Fruit fly (Drosophila melanogaster) whole organism, prepupa: ENCODE results near the gene CG13737.
A peak's percentile ranks its signal among the peaks of the same experiment; 100 is the strongest.

Experiments
- CG10631 ChIP-seq: fragments of 200-800 bp; sonication (Bioruptor generic); optimal IDR thresholded peaks from 2 replicates; lab custom pipeline; 2016; ENCODE audit warnings: missing biosample characterization, missing genetic modification characterization
- CG11294 ChIP-seq: fragments of 200-800 bp; sonication (Bioruptor generic); IDR thresholded peaks from 2 replicates; pipeline ENCODE4 v1.3.6; 2022; ENCODE audit warnings: missing biosample characterization, missing genetic modification characterization
- CG15336 ChIP-seq: fragments of 200-800 bp; sonication (Bioruptor generic); IDR thresholded peaks from 2 replicates; pipeline ENCODE4 v1.3.6; 2022; ENCODE audit warnings: missing biosample characterization, missing genetic modification characterization
- CG31627 ChIP-seq: fragments of 200-800 bp; sonication (Bioruptor generic); optimal IDR thresholded peaks from 3 replicates; lab custom pipeline; 2016; ENCODE audit warnings: missing biosample characterization, missing genetic modification characterization
- CG32006 ChIP-seq: fragments of 200-800 bp; sonication (Bioruptor generic); optimal IDR thresholded peaks from 3 replicates; lab custom pipeline; 2017; ENCODE audit warnings: missing biosample characterization, mild to moderate bottlenecking, missing genetic modification characterization
- CG3919 ChIP-seq: fragments of 200-800 bp; sonication (Bioruptor generic); optimal IDR thresholded peaks from 3 replicates; lab custom pipeline; 2016; ENCODE audit warnings: missing biosample characterization, missing genetic modification characterization
- CG4318 ChIP-seq: fragments of 200-800 bp; sonication (Bioruptor generic); optimal IDR thresholded peaks from 3 replicates; lab custom pipeline; 2017; ENCODE audit warnings: missing biosample characterization, mild to moderate bottlenecking, missing genetic modification characterization
- CG6163 ChIP-seq: fragments of 200-800 bp; sonication (Bioruptor generic); IDR thresholded peaks from 3 replicates; pipeline ENCODE4 v1.3.6; 2022; ENCODE audit warnings: missing biosample characterization, missing genetic modification characterization
- CG6276 ChIP-seq: fragments of 200-800 bp; sonication (Bioruptor generic); optimal IDR thresholded peaks from 2 replicates; lab custom pipeline; 2017; ENCODE audit warnings: missing biosample characterization, mild to moderate bottlenecking, missing genetic modification characterization
- CG6792 ChIP-seq: fragments of 200-800 bp; sonication (Bioruptor generic); optimal IDR thresholded peaks from 3 replicates; lab custom pipeline; 2016; ENCODE audit warnings: missing biosample characterization, missing genetic modification characterization
- CG6854 ChIP-seq: fragments of 200-800 bp; sonication (Bioruptor generic); optimal IDR thresholded peaks from 2 replicates; lab custom pipeline; 2017; ENCODE audit warnings: missing biosample characterization, mild to moderate bottlenecking, missing genetic modification characterization
- CG7368 ChIP-seq: fragments of 200-800 bp; sonication (Bioruptor generic); optimal IDR thresholded peaks from 3 replicates; lab custom pipeline; 2016; ENCODE audit warnings: missing biosample characterization, missing genetic modification characterization
- CG8119 ChIP-seq: fragments of 200-800 bp; sonication (Bioruptor generic); IDR thresholded peaks from 3 replicates; pipeline ENCODE4 v1.3.6; 2022; ENCODE audit warnings: missing biosample characterization, missing genetic modification characterization
- CG8632 ChIP-seq: fragments of 200-800 bp; sonication (Bioruptor generic); optimal IDR thresholded peaks from 3 replicates; lab custom pipeline; 2016; ENCODE audit warnings: missing biosample characterization, missing genetic modification characterization
- CG9139 ChIP-seq: fragments of 200-800 bp; sonication (Bioruptor generic); optimal IDR thresholded peaks from 3 replicates; lab custom pipeline; 2017; ENCODE audit warnings: missing biosample characterization, mild to moderate bottlenecking, missing genetic modification characterization
- Eip75B ChIP-seq: fragments of 200-800 bp; sonication (Bioruptor generic); optimal IDR thresholded peaks from 3 replicates; lab custom pipeline; 2016; ENCODE audit warnings: missing biosample characterization, missing genetic modification characterization
- Eip78C ChIP-seq: fragments of 200-800 bp; sonication (Bioruptor generic); peaks from one replicate; lab custom pipeline; 2016; ENCODE audit warnings: missing biosample characterization, missing genetic modification characterization
- Ets96B ChIP-seq: fragments of 200-800 bp; optimal IDR thresholded peaks from 2 replicates; lab custom pipeline; 2019; ENCODE audit warnings: missing biosample characterization, mild to moderate bottlenecking, missing genetic modification characterization, moderate library complexity
- Hr39 ChIP-seq: fragments of 200-800 bp; sonication (Bioruptor generic); optimal IDR thresholded peaks from 2 replicates; lab custom pipeline; 2016; ENCODE audit warnings: missing biosample characterization, missing genetic modification characterization
- Hr4 ChIP-seq: fragments of 200-800 bp; sonication (Bioruptor generic); optimal IDR thresholded peaks from 3 replicates; lab custom pipeline; 2016; ENCODE audit warnings: missing biosample characterization, missing genetic modification characterization
- Lpt ChIP-seq: fragments of 200-800 bp; sonication (Bioruptor generic); optimal IDR thresholded peaks from 3 replicates; lab custom pipeline; 2016; ENCODE audit warnings: missing biosample characterization, missing genetic modification characterization
- OdsH ChIP-seq: fragments of 200-800 bp; sonication (Bioruptor generic); optimal IDR thresholded peaks from 3 replicates; lab custom pipeline; 2016; ENCODE audit warnings: missing biosample characterization, missing genetic modification characterization
- Smox ChIP-seq: fragments of 200-800 bp; sonication (Bioruptor generic); optimal IDR thresholded peaks from 3 replicates; lab custom pipeline; 2016; ENCODE audit warnings: missing biosample characterization, missing genetic modification characterization
- Sox102F ChIP-seq: fragments of 200-800 bp; sonication (Bioruptor generic); optimal IDR thresholded peaks from 2 replicates; lab custom pipeline; 2016; ENCODE audit warnings: missing biosample characterization, mild to moderate bottlenecking, missing genetic modification characterization
- Sox14 ChIP-seq: fragments of 200-800 bp; sonication (Bioruptor generic); optimal IDR thresholded peaks from 3 replicates; lab custom pipeline; 2016; ENCODE audit warnings: missing biosample characterization, missing genetic modification characterization
- achi ChIP-seq: fragments of 200-800 bp; sonication (Bioruptor generic); optimal IDR thresholded peaks from 3 replicates; lab custom pipeline; 2016; ENCODE audit warnings: missing biosample characterization, missing genetic modification characterization
- acj6 ChIP-seq: fragments of 200-800 bp; sonication (Bioruptor generic); optimal IDR thresholded peaks from 3 replicates; lab custom pipeline; 2016; ENCODE audit warnings: missing biosample characterization, missing genetic modification characterization
- dac ChIP-seq: fragments of 200-800 bp; sonication (Bioruptor generic); optimal IDR thresholded peaks from 2 replicates; lab custom pipeline; 2017; ENCODE audit warnings: missing biosample characterization, mild to moderate bottlenecking, missing genetic modification characterization
- dsx ChIP-seq: fragments of 200-800 bp; optimal IDR thresholded peaks from 3 replicates; lab custom pipeline; 2019; ENCODE audit warnings: missing biosample characterization, mild to moderate bottlenecking, missing genetic modification characterization, moderate library complexity; ENCODE audit not compliant: poor library complexity, severe bottlenecking
- eg ChIP-seq: fragments of 200-800 bp; sonication (Bioruptor generic); IDR thresholded peaks from 3 replicates; pipeline ENCODE4 v1.3.6; 2022; ENCODE audit warnings: missing biosample characterization, missing genetic modification characterization
- esn ChIP-seq: fragments of 200-800 bp; sonication (Bioruptor generic); optimal IDR thresholded peaks from 2 replicates; lab custom pipeline; 2016; ENCODE audit warnings: missing biosample characterization, mild to moderate bottlenecking, missing genetic modification characterization, moderate library complexity
- lz ChIP-seq: fragments of 200-800 bp; sonication (Bioruptor generic); optimal IDR thresholded peaks from 3 replicates; lab custom pipeline; 2016; ENCODE audit warnings: missing biosample characterization, missing genetic modification characterization
- net ChIP-seq: fragments of 200-800 bp; sonication (Bioruptor generic); optimal IDR thresholded peaks from 3 replicates; lab custom pipeline; 2016; ENCODE audit warnings: missing biosample characterization, missing genetic modification characterization
- pdm3 ChIP-seq: fragments of 200-800 bp; sonication (Bioruptor generic); optimal IDR thresholded peaks from 3 replicates; lab custom pipeline; 2016; ENCODE audit warnings: missing biosample characterization, missing genetic modification characterization
- salr ChIP-seq, 2 experiments: fragments of 200-800 bp; sonication (Bioruptor generic); optimal IDR thresholded peaks; 3 replicates each; lab custom pipeline; 2016 to 2018; ENCODE audit warnings: missing biosample characterization in 2 of 2, missing genetic modification characterization in 2 of 2, mild to moderate bottlenecking in 1 of 2
- spab ChIP-seq: fragments of 200-800 bp; sonication (Bioruptor generic); optimal IDR thresholded peaks from 2 replicates; lab custom pipeline; 2017; ENCODE audit warnings: missing biosample characterization, mild to moderate bottlenecking, missing genetic modification characterization, missing genetic modification reagents
- svp ChIP-seq: fragments of 200-800 bp; sonication (Bioruptor generic); peaks from one replicate; lab custom pipeline; 2016; ENCODE audit warnings: missing biosample characterization, missing genetic modification characterization
- topi ChIP-seq: fragments of 200-800 bp; sonication (Bioruptor generic); optimal IDR thresholded peaks from 3 replicates; lab custom pipeline; 2016; ENCODE audit warnings: missing biosample characterization, missing genetic modification characterization
- vri ChIP-seq: fragments of 200-800 bp; sonication (Bioruptor generic); optimal IDR thresholded peaks from 3 replicates; lab custom pipeline; 2016; ENCODE audit warnings: missing biosample characterization, mild to moderate bottlenecking, missing genetic modification characterization

The CG13737 gene

DNA sequence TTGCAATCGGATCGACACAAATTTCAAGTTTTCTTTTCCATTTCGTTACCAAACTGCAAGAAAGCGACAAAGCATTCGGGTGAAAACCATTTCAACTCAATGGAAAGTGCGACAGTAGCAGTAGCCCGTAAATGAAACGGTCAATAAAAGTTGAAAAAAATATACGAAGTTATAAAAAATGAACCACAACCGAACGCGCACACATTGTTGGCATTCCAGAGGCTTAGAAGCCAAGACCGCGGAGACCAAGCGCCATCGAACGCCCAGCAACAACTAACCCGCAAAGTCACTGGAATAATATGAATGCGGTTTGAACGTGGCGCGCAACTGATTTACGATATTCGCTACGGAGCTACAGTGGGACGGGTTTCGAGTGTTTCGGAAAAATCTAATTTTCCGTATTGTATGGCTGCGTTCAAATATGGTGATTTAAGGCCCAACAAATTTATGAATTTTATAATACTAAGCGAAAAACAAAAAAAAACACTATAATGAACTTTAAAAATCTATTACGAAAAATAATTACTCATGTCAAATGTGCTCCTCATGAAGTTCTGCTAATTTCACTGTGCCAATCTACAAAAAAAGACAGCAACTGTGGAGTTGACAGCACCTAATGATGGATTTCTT is 43.3 kb downstream of the CG13737 start:
- TF ChIP-seq CG8119 (GFP tag; lab: Robert Waterston, UW) (peak; percentile 70; the same call in 2 of the 3 replicates), pdm3 (peak; percentile 67), esn (GFP tag; lab: Kevin White, UChicago) (peak; percentile 29), CG6854 (GFP tag; lab: Kevin White, UChicago) (no peak), Eip75B (GFP tag; lab: Kevin White, UChicago) (peak; percentile 4), salr (GFP tag; optimal IDR thresholded peaks at IDR 0.05; lab: Kevin White, UChicago) (peak in 1 of 2 experiments; percentile 46), dsx (GFP tag; lab: Kevin White, UChicago) (no peak), OdsH (peak; percentile 43), CG8632 (GFP tag; lab: Kevin White, UChicago) (no peak), Sox14 (GFP tag; lab: Kevin White, UChicago) (peak; percentile 44), Smox (GFP tag; lab: Kevin White, UChicago) (peak; percentile 15), CG4318 (GFP tag; lab: Kevin White, UChicago) (peak; percentile 44), topi (GFP tag; lab: Kevin White, UChicago) (peak; percentile 50), CG6163 (GFP tag; lab: Robert Waterston, UW) (0 out of 3 replicates have a peak, but pooled peaks have one; percentile 41), net (GFP tag; lab: Kevin White, UChicago) (peak; percentile 54), vri (GFP tag; lab: Kevin White, UChicago) (peak; percentile 20), CG6276 (GFP tag; lab: Kevin White, UChicago) (peak; percentile 71), svp (peak; percentile 33), Hr4 (GFP tag; lab: Kevin White, UChicago) (peak; percentile 78), CG32006 (GFP tag; lab: Kevin White, UChicago) (peak; percentile 80), achi (peak; percentile 55), eg (GFP tag; lab: Robert Waterston, UW) (peak; percentile 33; the same call in 1 of the 3 replicates), Hr39 (GFP tag; lab: Kevin White, UChicago) (peak; percentile 33), Ets96B (tag; lab: Kevin White, UChicago) (no peak), lz (GFP tag; lab: Kevin White, UChicago) (peak; percentile 39), CG7368 (no peak), CG15336 (GFP tag; lab: Robert Waterston, UW) (peak; percentile 79), CG9139 (GFP tag; lab: Kevin White, UChicago) (no peak), CG6792 (no peak), Sox102F (GFP tag; lab: Kevin White, UChicago) (peak; percentile 1), acj6 (peak; percentile 21), spab (GFP tag; lab: Kevin White, UChicago) (no peak), CG10631 (GFP tag; lab: Kevin White, UChicago) (peak; percentile 40), CG3919 (GFP tag; lab: Kevin White, UChicago) (peak; percentile 54), Lpt (GFP tag; lab: Kevin White, UChicago) (peak; percentile 33), dac (GFP tag; lab: Kevin White, UChicago) (peak; percentile 0), CG11294 (GFP tag; lab: Robert Waterston, UW) (0 out of 2 replicates have a peak, but pooled peaks have one; percentile 8), CG31627 (GFP tag; lab: Kevin White, UChicago) (peak; percentile 22), Eip78C (GFP tag; lab: Kevin White, UChicago) (peak; percentile 90)
